Worm (Caenorhabditis elegans): Measurements from ENCODE around the gene K02D10.3.
A peak's percentile ranks its signal among the peaks of the same experiment; 100 is the strongest.

The K02D10.3 gene

ce11 chrIII:8748620-8749019, 23.1 kb downstream of the K02D10.3 start:
- no peak for TF ChIP-seq dao-5 (tag; optimal IDR thresholded peaks at IDR 0.05)
- TF ChIP-seq him-1 (tag; optimal IDR thresholded peaks at IDR 0.05) = no peak
- TF ChIP-seq W03F9.2 (tag; optimal IDR thresholded peaks at IDR 0.05) = no peak

- TF ChIP-seq dao-5 (tag; optimal IDR thresholded peaks at IDR 0.05) (no peak), him-1 (tag; optimal IDR thresholded peaks at IDR 0.05) (no peak), W03F9.2 (tag; optimal IDR thresholded peaks at IDR 0.05) (no peak)
These were observed 26.5 kb downstream of the K02D10.3 start for ce11 chrIII:8745214-8745613.

ce11 chrIII:8744765-8745164, 27.0 kb downstream of the K02D10.3 start:
- TF ChIP-seq him-1 (tag; optimal IDR thresholded peaks at IDR 0.05) (no peak), W03F9.2 (tag; optimal IDR thresholded peaks at IDR 0.05) (no peak), dao-5 (tag; optimal IDR thresholded peaks at IDR 0.05) (no peak)

ce11 chrIII:8743796-8744404, 27.9 kb downstream of the K02D10.3 start, which contains the start of gene ZK370.6:
Gene ZK370.6, minus strand, starts transcription at chrIII:8743846.
- TF ChIP-seq W03F9.2 (tag; optimal IDR thresholded peaks at IDR 0.05) (no peak), dao-5 (tag; optimal IDR thresholded peaks at IDR 0.05) (no peak), him-1 (tag; optimal IDR thresholded peaks at IDR 0.05) (no peak)

ce11 chrIII:8742584-8742983, 29.2 kb downstream of the K02D10.3 start:
- TF ChIP-seq him-1 (tag; optimal IDR thresholded peaks at IDR 0.05) = no peak
- no peak for TF ChIP-seq dao-5 (tag; optimal IDR thresholded peaks at IDR 0.05)
- no peak for TF ChIP-seq W03F9.2 (tag; optimal IDR thresholded peaks at IDR 0.05)

- TF ChIP-seq him-1 (tag; optimal IDR thresholded peaks at IDR 0.05) (no peak), W03F9.2 (tag; optimal IDR thresholded peaks at IDR 0.05) (no peak), dao-5 (tag; optimal IDR thresholded peaks at IDR 0.05) (no peak)
These were observed 29.8 kb downstream of the K02D10.3 start for ce11 chrIII:8741955-8742354.

- TF ChIP-seq W03F9.2 (tag; optimal IDR thresholded peaks at IDR 0.05) (peak; percentile 91), him-1 (tag; optimal IDR thresholded peaks at IDR 0.05) (peak; percentile 93), dao-5 (tag; optimal IDR thresholded peaks at IDR 0.05) (no peak)
These were observed 30.4 kb downstream of the K02D10.3 start, which contains the start of gene pdhk-2 for ce11 chrIII:8741276-8741860. Gene pdhk-2, minus strand, starts transcription at chrIII:8741412.

ce11 chrIII:8739786-8740185, 32.0 kb downstream of the K02D10.3 start:
- no peak for TF ChIP-seq dao-5 (tag; optimal IDR thresholded peaks at IDR 0.05)
- no peak for TF ChIP-seq him-1 (tag; optimal IDR thresholded peaks at IDR 0.05)
- TF ChIP-seq W03F9.2 (tag; optimal IDR thresholded peaks at IDR 0.05) = no peak

- TF ChIP-seq dao-5 (tag; optimal IDR thresholded peaks at IDR 0.05) (no peak), W03F9.2 (tag; optimal IDR thresholded peaks at IDR 0.05) (no peak), him-1 (tag; optimal IDR thresholded peaks at IDR 0.05) (no peak)
These were observed 32.6 kb downstream of the K02D10.3 start for ce11 chrIII:8739126-8739525.

- no peak for TF ChIP-seq him-1 (tag; optimal IDR thresholded peaks at IDR 0.05)
- TF ChIP-seq W03F9.2 (tag; optimal IDR thresholded peaks at IDR 0.05) = no peak
- TF ChIP-seq dao-5 (tag; optimal IDR thresholded peaks at IDR 0.05) = no peak
These were observed 33.5 kb downstream of the K02D10.3 start for ce11 chrIII:8738289-8738688.

- TF ChIP-seq W03F9.2 (tag; optimal IDR thresholded peaks at IDR 0.05) (no peak), dao-5 (tag; optimal IDR thresholded peaks at IDR 0.05) (no peak), him-1 (tag; optimal IDR thresholded peaks at IDR 0.05) (no peak)
These were observed 34.4 kb downstream of the K02D10.3 start for ce11 chrIII:8737391-8737790.

ce11 chrIII:8734327-8734885, 37.3 kb downstream of the K02D10.3 start:
- TF ChIP-seq dao-5 (tag; optimal IDR thresholded peaks at IDR 0.05) (no peak), W03F9.2 (tag; optimal IDR thresholded peaks at IDR 0.05) (no peak), him-1 (tag; optimal IDR thresholded peaks at IDR 0.05) (no peak)

- no peak for TF ChIP-seq him-1 (tag; optimal IDR thresholded peaks at IDR 0.05)
- no peak for TF ChIP-seq W03F9.2 (tag; optimal IDR thresholded peaks at IDR 0.05)
- no peak for TF ChIP-seq dao-5 (tag; optimal IDR thresholded peaks at IDR 0.05)
These were observed 38.1 kb downstream of the K02D10.3 start for ce11 chrIII:8733667-8734066.

- TF ChIP-seq him-1 (tag; optimal IDR thresholded peaks at IDR 0.05) (no peak), dao-5 (tag; optimal IDR thresholded peaks at IDR 0.05) (no peak), W03F9.2 (tag; optimal IDR thresholded peaks at IDR 0.05) (no peak)
These were observed 38.5 kb downstream of the K02D10.3 start for ce11 chrIII:8733237-8733636.

Data from whole organism, L4/young adult.